Fruit fly (Drosophila melanogaster) S2 (cell line): Measurements from ENCODE around the gene CG6409.

Experiments
- CG8478 ChIP-seq: fragments of >200 bp; optimal IDR thresholded peaks from 2 replicates; lab custom pipeline; 2018
- CTCF ChIP-seq, 2 experiments: fragments of >200 bp; optimal IDR thresholded peaks; 2 replicates each; lab custom pipeline; 2018

dm6 chr3L:10927349-10927748, 45.2 kb upstream of the CG6409 start:
- no peak for TF ChIP-seq CG8478 (lab: Kevin White, UChicago)
- no peak for TF ChIP-seq CTCF (optimal IDR thresholded peaks at IDR 0.05; lab: Kevin White, UChicago)
